Worm (Caenorhabditis elegans) whole organism, L3 larva: ENCODE data around the gene F07H5.10.

Experiments used
- ZK546.5 ChIP-seq: sonication (generic microtip); optimal IDR thresholded peaks from 2 replicates; lab custom pipeline; 2017; ENCODE audit warnings: missing biosample characterization, missing genetic modification characterization
- ceh-16 ChIP-seq: sonication (generic microtip); optimal IDR thresholded peaks from 2 replicates; lab custom pipeline; 2017; ENCODE audit warnings: missing biosample characterization, missing genetic modification characterization
- lin-15B ChIP-seq: fragments of 150-350 bp; optimal IDR thresholded peaks from 2 replicates; lab custom pipeline; 2014; ENCODE audit warnings: missing biosample characterization, missing genetic modification characterization
- nfya-1 ChIP-seq: sonication (generic microtip); optimal IDR thresholded peaks from 2 replicates; lab custom pipeline; 2017; ENCODE audit warnings: missing genetic modification characterization, mild to moderate bottlenecking, missing compliant biosample characterization, antibody characterized with exemption, moderate library complexity; ENCODE audit not compliant: insufficient read depth
- nhr-11 ChIP-seq: fragments of 150-350 bp; optimal IDR thresholded peaks from 2 replicates; lab custom pipeline; 2014; ENCODE audit warnings: missing biosample characterization, missing genetic modification characterization
- nhr-25 ChIP-seq: sonication (generic microtip); optimal IDR thresholded peaks from 2 replicates; lab custom pipeline; 2017; ENCODE audit warnings: missing biosample characterization, missing genetic modification characterization
- nhr-28 ChIP-seq: fragments of 150-350 bp; optimal IDR thresholded peaks from 2 replicates; lab custom pipeline; 2014; ENCODE audit warnings: missing biosample characterization, missing genetic modification characterization
- nhr-77 ChIP-seq: fragments of 150-350 bp; optimal IDR thresholded peaks from 2 replicates; lab custom pipeline; 2014; ENCODE audit warnings: missing biosample characterization, missing genetic modification characterization

DNA sequence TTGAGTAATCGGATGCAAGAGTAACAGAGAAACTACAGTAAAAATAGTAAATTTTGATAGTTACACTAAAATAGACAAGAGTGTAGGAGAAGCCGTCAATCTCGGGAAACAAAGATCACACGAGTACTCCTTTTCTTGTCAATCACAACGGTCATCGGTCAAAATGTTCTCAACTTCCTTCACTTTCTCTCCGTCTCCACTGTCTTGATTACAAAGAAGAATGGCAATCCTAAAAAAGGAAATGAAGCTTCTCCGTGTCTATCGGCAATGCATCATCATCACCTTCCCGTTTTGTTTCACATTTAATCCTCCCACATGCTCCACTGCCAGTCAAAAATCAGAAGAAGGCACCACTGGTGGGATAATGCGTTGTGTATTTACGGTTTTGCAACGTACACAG lies 8.7 kb downstream of the F07H5.10 start:
- no peak for TF ChIP-seq nhr-25 (tag; lab: Kevin White, UChicago)
- TF ChIP-seq nhr-77 (tag; lab: Kevin White, UChicago), result no peak
- TF ChIP-seq nhr-28, result no peak
- no peak for TF ChIP-seq lin-15B (tag; lab: Kevin White, UChicago)
- TF ChIP-seq ZK546.5 (tag; lab: Kevin White, UChicago), result no peak
- no peak for TF ChIP-seq ceh-16 (tag; lab: Kevin White, UChicago)
- TF ChIP-seq nfya-1 (tag; lab: Kevin White, UChicago), result no peak
- no peak for TF ChIP-seq nhr-11
